Fruit fly (Drosophila melanogaster) whole organism, embryonic: Measurements from ENCODE around the gene Nup43.
A peak's percentile ranks its signal among the peaks of the same experiment; 100 is the strongest.

Experiments used
- Ada2b ChIP-seq: fragments of 200-800 bp; sonication (Bioruptor generic); IDR thresholded peaks from 2 replicates; pipeline ENCODE4 v1.3.6; 2022; ENCODE audit warnings: missing biosample characterization, missing genetic modification characterization
- CG1024 ChIP-seq: fragments of 200-800 bp; sonication (Bioruptor generic); IDR thresholded peaks from 2 replicates; pipeline ENCODE4 v1.3.6; 2022; ENCODE audit warnings: missing biosample characterization, missing genetic modification characterization
- CG10267 ChIP-seq: fragments of 200-800 bp; sonication (Bioruptor generic); optimal IDR thresholded peaks from 2 replicates; lab custom pipeline; 2018; ENCODE audit warnings: missing biosample characterization, mild to moderate bottlenecking, missing genetic modification characterization, moderate library complexity
- CG10565 ChIP-seq: fragments of 200-800 bp; sonication (Bioruptor generic); optimal IDR thresholded peaks from 3 replicates; lab custom pipeline; 2016; ENCODE audit warnings: missing biosample characterization, mild to moderate bottlenecking, missing genetic modification characterization
- CG11398 ChIP-seq: fragments of 200-800 bp; sonication (Bioruptor generic); optimal IDR thresholded peaks from 2 replicates; lab custom pipeline; 2016; ENCODE audit warnings: missing biosample characterization, missing genetic modification characterization
- CG11504 ChIP-seq: fragments of 200-800 bp; sonication (Bioruptor generic); optimal IDR thresholded peaks from 3 replicates; lab custom pipeline; 2019; ENCODE audit warnings: missing biosample characterization, mild to moderate bottlenecking, missing genetic modification characterization, moderate library complexity
- CG13123 ChIP-seq: fragments of 200-800 bp; sonication (Bioruptor generic); optimal IDR thresholded peaks from 2 replicates; lab custom pipeline; 2016; ENCODE audit warnings: missing biosample characterization, missing genetic modification characterization
- CG13287 ChIP-seq: fragments of 200-800 bp; sonication (Bioruptor generic); IDR thresholded peaks from 2 replicates; pipeline ENCODE4 v1.3.6; 2022; ENCODE audit warnings: missing biosample characterization, missing genetic modification characterization; ENCODE audit not compliant: partially characterized antibody
- CG15479 ChIP-seq: fragments of 200-800 bp; sonication (Bioruptor generic); optimal IDR thresholded peaks from 3 replicates; lab custom pipeline; 2019; ENCODE audit warnings: missing biosample characterization, mild to moderate bottlenecking, missing genetic modification characterization, moderate library complexity
- CG15696 ChIP-seq: fragments of 200-800 bp; sonication (Bioruptor generic); optimal IDR thresholded peaks from 2 replicates; lab custom pipeline; 2019; ENCODE audit warnings: missing biosample characterization, mild to moderate bottlenecking, missing genetic modification characterization, moderate library complexity
- CG16815 ChIP-seq: fragments of 200-800 bp; sonication (Bioruptor generic); optimal IDR thresholded peaks from 3 replicates; lab custom pipeline; 2017; ENCODE audit warnings: missing biosample characterization, mild to moderate bottlenecking, missing genetic modification characterization
- CG17829 ChIP-seq: fragments of 200-800 bp; optimal IDR thresholded peaks from 2 replicates; lab custom pipeline; 2019; ENCODE audit warnings: missing biosample characterization, mild to moderate bottlenecking, missing genetic modification characterization, moderate library complexity
- CG18619 ChIP-seq: fragments of 200-800 bp; sonication (Bioruptor generic); optimal IDR thresholded peaks from 3 replicates; lab custom pipeline; 2017; ENCODE audit warnings: missing biosample characterization, mild to moderate bottlenecking, missing genetic modification characterization
- CG30431 ChIP-seq: fragments of 200-800 bp; sonication (Bioruptor generic); optimal IDR thresholded peaks from 2 replicates; lab custom pipeline; 2017; ENCODE audit warnings: missing biosample characterization, missing genetic modification characterization
- CG4404 ChIP-seq: fragments of 200-800 bp; sonication (Bioruptor generic); IDR thresholded peaks from 2 replicates; pipeline ENCODE4 v1.3.6; 2022; ENCODE audit warnings: missing biosample characterization, missing genetic modification characterization
- CG8388 ChIP-seq: fragments of 200-800 bp; sonication (Bioruptor generic); optimal IDR thresholded peaks from 2 replicates; lab custom pipeline; 2019; ENCODE audit warnings: missing biosample characterization, mild to moderate bottlenecking, missing genetic modification characterization, moderate library complexity
- CTCF ChIP-seq: fragments of 200-800 bp; sonication (Bioruptor generic); optimal IDR thresholded peaks from 2 replicates; lab custom pipeline; 2017; ENCODE audit warnings: missing biosample characterization, mild to moderate bottlenecking, missing genetic modification characterization, moderate library complexity
- Dek ChIP-seq: fragments of 200-800 bp; sonication (Bioruptor generic); optimal IDR thresholded peaks from 3 replicates; lab custom pipeline; 2019; ENCODE audit warnings: missing biosample characterization, mild to moderate bottlenecking, missing genetic modification characterization, moderate library complexity
- Doc2 ChIP-seq: fragments of 200-800 bp; sonication (Bioruptor generic); IDR thresholded peaks from 2 replicates; pipeline ENCODE4 v1.3.6; 2022; ENCODE audit warnings: missing biosample characterization, missing genetic modification characterization
- Ets97D ChIP-seq: fragments of 200-800 bp; sonication (Bioruptor generic); optimal IDR thresholded peaks from 3 replicates; lab custom pipeline; 2016; ENCODE audit warnings: missing biosample characterization, missing genetic modification characterization
- GATAe ChIP-seq: fragments of 200-800 bp; sonication (Bioruptor generic); conservative IDR thresholded peaks from 2 replicates; pipeline ENCODE4 v1.3.6; 2022; ENCODE audit warnings: missing biosample characterization, missing genetic modification characterization
- HLHmδ ChIP-seq: fragments of 200-800 bp; sonication (Bioruptor generic); optimal IDR thresholded peaks from 2 replicates; lab custom pipeline; 2018; ENCODE audit warnings: missing biosample characterization, mild to moderate bottlenecking, missing genetic modification characterization, moderate library complexity
- Hr3 ChIP-seq: fragments of 200-800 bp; sonication (Bioruptor generic); optimal IDR thresholded peaks from 3 replicates; lab custom pipeline; 2016; ENCODE audit warnings: missing biosample characterization, missing genetic modification characterization
- Max ChIP-seq: fragments of 200-800 bp; sonication (Bioruptor generic); optimal IDR thresholded peaks from 2 replicates; lab custom pipeline; 2016; ENCODE audit warnings: missing biosample characterization, mild to moderate bottlenecking, missing genetic modification characterization
- Neu2 ChIP-seq: fragments of 200-800 bp; sonication (Bioruptor generic); optimal IDR thresholded peaks from 3 replicates; lab custom pipeline; 2016; ENCODE audit warnings: missing biosample characterization, missing genetic modification characterization, borderline replicate concordance
- Opbp ChIP-seq: fragments of 200-800 bp; sonication (Bioruptor generic); IDR thresholded peaks from 3 replicates; pipeline ENCODE4 v1.3.6; 2022; ENCODE audit warnings: missing biosample characterization, missing genetic modification characterization; ENCODE audit not compliant: partially characterized antibody
- Spps ChIP-seq: fragments of 200-800 bp; sonication (Bioruptor generic); optimal IDR thresholded peaks from 2 replicates; lab custom pipeline; 2018; ENCODE audit warnings: missing biosample characterization, mild to moderate bottlenecking, missing genetic modification characterization
- Ssrp ChIP-seq: fragments of 200-800 bp; sonication (Bioruptor generic); optimal IDR thresholded peaks from 2 replicates; lab custom pipeline; 2018; ENCODE audit warnings: missing biosample characterization, mild to moderate bottlenecking, missing genetic modification characterization, moderate library complexity
- bowl ChIP-seq: fragments of 200-800 bp; sonication (Bioruptor generic); IDR thresholded peaks from 2 replicates; pipeline ENCODE4 v1.3.6; 2022; ENCODE audit warnings: missing biosample characterization, missing genetic modification characterization
- chif ChIP-seq, 2 experiments: fragments of 200-800 bp; sonication (Bioruptor generic); optimal IDR thresholded peaks; 3 replicates each; lab custom pipeline; 2016; ENCODE audit warnings: missing biosample characterization in 2 of 2, missing genetic modification characterization in 2 of 2
- ci ChIP-seq: fragments of 200-800 bp; sonication (Bioruptor generic); IDR thresholded peaks from 3 replicates; pipeline ENCODE4 v1.3.6; 2022; ENCODE audit warnings: missing biosample characterization, missing genetic modification characterization
- fru ChIP-seq: fragments of >200 bp; optimal IDR thresholded peaks from 2 replicates; lab custom pipeline; 2017
- gce ChIP-seq: fragments of 200-800 bp; sonication (Bioruptor generic); IDR thresholded peaks from 3 replicates; pipeline ENCODE4 v1.3.6; 2022; ENCODE audit warnings: missing biosample characterization, missing genetic modification characterization
- gcm ChIP-seq: fragments of 200-800 bp; sonication (Bioruptor generic); optimal IDR thresholded peaks from 2 replicates; lab custom pipeline; 2019; ENCODE audit warnings: missing biosample characterization, mild to moderate bottlenecking, missing genetic modification characterization, moderate library complexity
- gem ChIP-seq: fragments of 200-800 bp; sonication (Bioruptor generic); optimal IDR thresholded peaks from 2 replicates; lab custom pipeline; 2019; ENCODE audit warnings: missing biosample characterization, mild to moderate bottlenecking, missing genetic modification characterization, moderate library complexity
- grn ChIP-seq: fragments of 200-800 bp; sonication (Bioruptor generic); optimal IDR thresholded peaks from 3 replicates; lab custom pipeline; 2017; ENCODE audit warnings: missing biosample characterization, missing genetic modification characterization
- lilli ChIP-seq: fragments of 200-800 bp; sonication (Bioruptor generic); optimal IDR thresholded peaks from 3 replicates; lab custom pipeline; 2016; ENCODE audit warnings: missing biosample characterization, missing genetic modification characterization
- rib ChIP-seq: fragments of 200-800 bp; sonication (Bioruptor generic); IDR thresholded peaks from 2 replicates; pipeline ENCODE4 v1.3.6; 2022; ENCODE audit warnings: missing biosample characterization, missing genetic modification characterization
- tio ChIP-seq: fragments of 200-800 bp; sonication (Bioruptor generic); optimal IDR thresholded peaks from 2 replicates; lab custom pipeline; 2017; ENCODE audit warnings: missing biosample characterization, missing genetic modification characterization, inconsistent platforms
- tna ChIP-seq: fragments of 200-800 bp; sonication (Bioruptor generic); IDR thresholded peaks from 2 replicates; pipeline ENCODE4 v1.3.6; 2022; ENCODE audit warnings: missing biosample characterization, missing genetic modification characterization; ENCODE audit not compliant: partially characterized antibody
- trem ChIP-seq: fragments of 200-800 bp; optimal IDR thresholded peaks from 3 replicates; lab custom pipeline; 2019; ENCODE audit warnings: missing biosample characterization, mild to moderate bottlenecking, missing genetic modification characterization, moderate library complexity
- vfl ChIP-seq: fragments of 200-800 bp; sonication (Bioruptor generic); optimal IDR thresholded peaks from 2 replicates; lab custom pipeline; 2016; ENCODE audit warnings: missing biosample characterization, missing genetic modification characterization
- z ChIP-seq: fragments of 200-800 bp; sonication (Bioruptor generic); IDR thresholded peaks from 3 replicates; pipeline ENCODE4 v1.3.6; 2022; ENCODE audit warnings: missing biosample characterization, missing genetic modification characterization
- zen ChIP-seq: fragments of 200-800 bp; sonication (Bioruptor generic); optimal IDR thresholded peaks from 3 replicates; lab custom pipeline; 2018; ENCODE audit warnings: missing biosample characterization, mild to moderate bottlenecking, missing genetic modification characterization, moderate library complexity

Gene Nup43

DNA sequence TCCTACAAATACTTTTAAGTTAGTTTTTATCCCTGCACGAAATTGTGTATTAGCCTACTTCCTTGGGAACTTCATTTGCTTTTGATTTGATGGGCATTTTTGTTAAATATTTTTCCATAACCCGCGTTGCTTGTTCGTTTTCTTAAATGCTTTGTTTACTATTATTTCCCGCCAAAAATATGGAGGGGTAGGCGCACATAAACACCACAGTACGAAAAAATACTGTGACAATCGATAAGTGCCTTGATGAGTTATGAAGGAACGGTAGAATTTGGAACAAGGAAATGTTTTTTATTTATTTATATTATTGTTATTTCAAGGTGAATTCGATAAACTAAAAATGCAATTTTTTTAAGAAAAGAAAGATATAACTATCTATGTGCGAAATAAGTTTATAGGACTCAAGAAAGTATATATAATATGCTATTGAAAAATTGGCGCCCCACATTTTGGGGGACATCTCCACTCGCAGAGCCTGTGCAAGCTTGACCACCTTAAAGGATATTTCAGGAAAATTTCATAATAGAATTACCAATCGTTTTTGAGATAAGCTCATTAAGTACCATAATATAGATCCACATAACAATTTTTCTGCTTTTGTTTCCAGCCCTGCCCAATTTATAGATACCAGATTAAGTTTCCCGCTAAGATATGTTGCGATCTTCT, at the start of gene Nup43, which contains the start of gene WRNexo (continued):
- TF ChIP-seq CTCF (GFP tag; lab: Kevin White, UChicago) (no peak), CG13287 (GFP tag; lab: Robert Waterston, UW) (0 out of 2 replicates have a peak, but pooled peaks have one; percentile 10), Max (no peak), CG16815 (peak; percentile 17), Spps (tag; lab: Kevin White, UChicago) (no peak), gcm (GFP tag; lab: Kevin White, UChicago) (no peak), tna (GFP tag; lab: Robert Waterston, UW) (no peak), HLHmδ (GFP tag; lab: Kevin White, UChicago) (no peak), vfl (GFP tag; lab: Kevin White, UChicago) (peak; percentile 2), Neu2 (GFP tag; lab: Kevin White, UChicago) (no peak), zen (peak; percentile 12), CG11504 (peak; percentile 61), Ets97D (GFP tag; lab: Kevin White, UChicago) (no peak), CG10267 (tag; lab: Kevin White, UChicago) (peak; percentile 31), CG4404 (GFP tag; lab: Robert Waterston, UW) (peak; percentile 30; the same call in 1 of the 2 replicates), CG1024 (GFP tag; lab: Robert Waterston, UW) (0 out of 2 replicates have a peak, but pooled peaks have one; percentile 24), grn (GFP tag; lab: Kevin White, UChicago) (no peak), lilli (GFP tag; lab: Kevin White, UChicago) (peak; percentile 56), gce (GFP tag; lab: Robert Waterston, UW) (no peak), CG17829 (peak; percentile 45), GATAe (no peak), Dek (no peak), Doc2 (no peak), gem (tag; lab: Kevin White, UChicago) (peak; percentile 61), trem (tag; lab: Kevin White, UChicago) (peak; percentile 45), CG18619 (GFP tag; lab: Kevin White, UChicago) (peak; percentile 4), rib (GFP tag; lab: Robert Waterston, UW) (no peak), bowl (GFP tag; lab: Robert Waterston, UW) (no peak), CG15696 (tag; lab: Kevin White, UChicago) (peak; percentile 47), Ssrp (no peak), Hr3 (GFP tag; lab: Kevin White, UChicago) (peak; percentile 49), CG30431 (GFP tag; lab: Kevin White, UChicago) (no peak), chif (GFP tag; optimal IDR thresholded peaks at IDR 0.05; lab: Kevin White, UChicago) (peak; percentile 19 to 27), fru (lab: Kevin White, UChicago) (no peak), CG8388 (GFP tag; lab: Kevin White, UChicago) (no peak), ci (GFP tag; lab: Robert Waterston, UW) (no peak; the same call in 2 of the 3 replicates), CG13123 (GFP tag; lab: Kevin White, UChicago) (no peak), z (GFP tag; lab: Robert Waterston, UW) (no peak), CG15479 (GFP tag; lab: Kevin White, UChicago) (no peak), Opbp (GFP tag; lab: Robert Waterston, UW) (no peak), CG10565 (GFP tag; lab: Kevin White, UChicago) (no peak), CG11398 (GFP tag; lab: Kevin White, UChicago) (no peak), tio (GFP tag; lab: Kevin White, UChicago) (peak; percentile 46), Ada2b (GFP tag; lab: Robert Waterston, UW) (peak; percentile 46; the same call in 1 of the 2 replicates)
